Fruit fly (Drosophila melanogaster): ENCODE measurements around the gene CG5418.

Gene CG5418

dm6 chr2L:12487311-12487710 is 34.3 kb upstream of the CG5418 start (continued):
- TF ChIP-seq CG33557 (GFP tag; optimal IDR thresholded peaks at IDR 0.05) (peak; percentile 68), CG6654 (GFP tag; optimal IDR thresholded peaks at IDR 0.05) (no peak), vnd (GFP tag; IDR thresholded peaks at IDR 0.05; ENCODE audit: partially characterized antibody) (no peak), CG2120 (GFP tag; optimal IDR thresholded peaks at IDR 0.05) (no peak), CG6175 (GFP tag; IDR thresholded peaks at IDR 0.05) (no peak), CG7745 (tag; optimal IDR thresholded peaks at IDR 0.05) (peak; percentile 28), aop (GFP tag; IDR thresholded peaks at IDR 0.05) (no peak), pum (GFP tag; optimal IDR thresholded peaks at IDR 0.05) (no peak), caup (GFP tag; optimal IDR thresholded peaks at IDR 0.05; ENCODE audit: severe bottlenecking) (peak; percentile 10), kay (GFP tag; optimal IDR thresholded peaks at IDR 0.05) (peak; percentile 9), fu2 (GFP tag; optimal IDR thresholded peaks at IDR 0.05) (no peak), mld (GFP tag; IDR thresholded peaks at IDR 0.05; ENCODE audit: partially characterized antibody) (no peak), CG6683 (GFP tag; optimal IDR thresholded peaks at IDR 0.05) (no peak), tll (GFP tag; optimal IDR thresholded peaks at IDR 0.05) (peak in 1 of 2 experiments; percentile 52), CG13296 (GFP tag; optimal IDR thresholded peaks at IDR 0.05) (no peak), ewg (GFP tag; optimal IDR thresholded peaks at IDR 0.05) (no peak), chif (GFP tag; optimal IDR thresholded peaks at IDR 0.05) (no peak), Nf-YA (GFP tag; IDR thresholded peaks at IDR 0.05) (no peak), CG10321 (GFP tag; IDR thresholded peaks at IDR 0.05) (no peak), CG9727 (GFP tag; optimal IDR thresholded peaks at IDR 0.05) (peak; percentile 39), CG10462 (GFP tag; optimal IDR thresholded peaks at IDR 0.05) (peak; percentile 16), CG11695 (GFP tag; IDR thresholded peaks at IDR 0.05) (no peak), MBD-R2 (GFP tag; IDR thresholded peaks at IDR 0.05) (no peak), Sry-δ (GFP tag; optimal IDR thresholded peaks at IDR 0.05) (no peak), yki (optimal IDR thresholded peaks at IDR 0.05) (no peak), Meics (GFP tag; optimal IDR thresholded peaks at IDR 0.05) (no peak), zfh2 (GFP tag; optimal IDR thresholded peaks at IDR 0.05) (no peak), CG4820 (GFP tag; optimal IDR thresholded peaks at IDR 0.05) (no peak), corto (GFP tag; optimal IDR thresholded peaks at IDR 0.05) (no peak), GATAe (GFP tag; conservative IDR thresholded peaks at IDR 0.05) (no peak), phol (tag; optimal IDR thresholded peaks at IDR 0.05) (no peak), CG1233 (GFP tag; optimal IDR thresholded peaks at IDR 0.05) (peak; percentile 67), dimm (GFP tag; IDR thresholded peaks at IDR 0.05) (no peak), ato (GFP tag; IDR thresholded peaks at IDR 0.05; ENCODE audit: partially characterized antibody) (no peak), NK7.1 (GFP tag; optimal IDR thresholded peaks at IDR 0.05) (no peak), CG11696 (GFP tag; IDR thresholded peaks at IDR 0.05) (no peak), wdn (GFP tag; IDR thresholded peaks at IDR 0.05) (no peak), eyg (GFP tag; optimal IDR thresholded peaks at IDR 0.05) (no peak), stwl (tag; optimal IDR thresholded peaks at IDR 0.05) (peak; percentile 18), Stat92E (GFP tag; optimal IDR thresholded peaks at IDR 0.05) (no peak), CG8765 (GFP tag; IDR thresholded peaks at IDR 0.05) (no peak), disco-r (GFP tag; optimal IDR thresholded peaks at IDR 0.05) (no peak), ham (GFP tag; IDR thresholded peaks at IDR 0.05) (no peak), insv (GFP tag; optimal IDR thresholded peaks at IDR 0.05) (no peak), CG12104 (GFP tag; optimal IDR thresholded peaks at IDR 0.05) (no peak), Hr3 (GFP tag; optimal IDR thresholded peaks at IDR 0.05) (no peak), CG18476 (GFP tag; optimal IDR thresholded peaks at IDR 0.05) (no peak), CG2875 (GFP tag; optimal IDR thresholded peaks at IDR 0.05) (peak; percentile 56), Hmr (GFP tag; optimal IDR thresholded peaks at IDR 0.05) (no peak), Hey (tag; optimal IDR thresholded peaks at IDR 0.05) (no peak), Chrac-16 (GFP tag; optimal IDR thresholded peaks at IDR 0.05) (no peak), Doc2 (GFP tag; IDR thresholded peaks at IDR 0.05) (no peak)
